Worm (Caenorhabditis elegans) whole organism, L1 larva: Measurements from ENCODE around the gene unc-6.
A peak's percentile ranks its signal among the peaks of the same experiment; 100 is the strongest.

ENCODE experiments used
- F16B12.6 ChIP-seq: fragments of 150-350 bp; optimal IDR thresholded peaks from 2 replicates; lab custom pipeline; 2014; ENCODE audit warnings: missing biosample characterization, missing genetic modification characterization
- aly-2 ChIP-seq: fragments of 150-350 bp; optimal IDR thresholded peaks from 2 replicates; lab custom pipeline; 2014; ENCODE audit warnings: missing biosample characterization, missing genetic modification characterization
- blmp-1 ChIP-seq: fragments of 150-350 bp; optimal IDR thresholded peaks from 2 replicates; lab custom pipeline; 2014; ENCODE audit warnings: missing biosample characterization, missing genetic modification characterization
- ceh-63 ChIP-seq: fragments of 200-800 bp; sonication (Bioruptor generic); optimal IDR thresholded peaks from 2 replicates; lab custom pipeline; 2018; ENCODE audit warnings: mild to moderate bottlenecking, missing genetic modification characterization, missing compliant biosample characterization
- ceh-8 ChIP-seq: fragments of 200-800 bp; sonication (Bioruptor generic); optimal IDR thresholded peaks from 2 replicates; lab custom pipeline; 2018; ENCODE audit warnings: mild to moderate bottlenecking, missing genetic modification characterization, moderate library complexity, missing compliant biosample characterization
- ceh-90 ChIP-seq: sonication (generic microtip); optimal IDR thresholded peaks from 2 replicates; lab custom pipeline; 2016; ENCODE audit warnings: missing genetic modification characterization, missing compliant biosample characterization
- ces-1 ChIP-seq: fragments of 150-350 bp; optimal IDR thresholded peaks from 2 replicates; lab custom pipeline; 2014; ENCODE audit warnings: missing biosample characterization, missing genetic modification reagents, missing genetic modification characterization
- dpl-1 ChIP-seq, 3 experiments: fragments of 150-350 bp in 2 of 3; sonication (generic microtip) in 1 of 3; optimal IDR thresholded peaks; 2 replicates each; lab custom pipeline; 2014 to 2017; ENCODE audit warnings: missing biosample characterization in 3 of 3, missing genetic modification characterization in 3 of 3, missing genetic modification reagents in 3 of 3
- dsc-1 ChIP-seq: sonication (generic microtip); optimal IDR thresholded peaks from 2 replicates; lab custom pipeline; 2016; ENCODE audit warnings: mild to moderate bottlenecking, missing genetic modification characterization, missing compliant biosample characterization
- efl-1 ChIP-seq, 4 experiments: fragments of 150-350 bp; optimal IDR thresholded peaks in 3 of 4; peaks in 1 of 4; 1 replicate in 1 of 4; 2 replicates in 3 of 4; lab custom pipeline; 2014; ENCODE audit warnings: missing biosample characterization in 2 of 4, missing genetic modification characterization in 2 of 4, missing genetic modification reagents in 2 of 4
- efl-3 ChIP-seq: fragments of 200-800 bp; sonication (Bioruptor generic); optimal IDR thresholded peaks from 2 replicates; lab custom pipeline; 2018; ENCODE audit warnings: mild to moderate bottlenecking, missing genetic modification characterization, missing compliant biosample characterization
- elt-2 ChIP-seq: sonication (generic microtip); optimal IDR thresholded peaks from 2 replicates; lab custom pipeline; 2016; ENCODE audit warnings: missing genetic modification characterization, mild to moderate bottlenecking, inconsistent platforms, missing compliant biosample characterization, missing genetic modification reagents
- elt-3 ChIP-seq, 6 experiments: fragments of 150-350 bp in 1 of 6; sonication (generic microtip); optimal IDR thresholded peaks; 2 replicates each; lab custom pipeline; 2017 to 2018; ENCODE audit warnings: missing biosample characterization in 6 of 6, missing genetic modification characterization in 6 of 6, inconsistent platforms in 1 of 6
- ets-5 ChIP-seq: fragments of 200-800 bp; sonication (Bioruptor generic); IDR thresholded peaks from 2 replicates; pipeline ENCODE4 v1.3.6; 2022; ENCODE audit warnings: missing genetic modification characterization, missing compliant biosample characterization
- fkh-10 ChIP-seq: sonication (generic microtip); optimal IDR thresholded peaks from 2 replicates; lab custom pipeline; 2017; ENCODE audit warnings: missing biosample characterization, missing genetic modification reagents, missing genetic modification characterization
- grh-1 ChIP-seq: fragments of 200-800 bp; sonication (Bioruptor generic); IDR thresholded peaks from 2 replicates; pipeline ENCODE4 v1.3.6; 2022; ENCODE audit warnings: missing genetic modification reagents, missing genetic modification characterization, missing compliant biosample characterization
- irx-1 ChIP-seq: sonication (generic microtip); optimal IDR thresholded peaks from 2 replicates; lab custom pipeline; 2016; ENCODE audit warnings: missing genetic modification characterization, missing compliant biosample characterization
- isw-1 ChIP-seq: fragments of 200-800 bp; sonication (Bioruptor generic); IDR thresholded peaks from 2 replicates; pipeline ENCODE4 v1.3.6; 2022; ENCODE audit warnings: missing genetic modification characterization, missing compliant biosample characterization
- lir-3 ChIP-seq: sonication (generic microtip); optimal IDR thresholded peaks from 2 replicates; lab custom pipeline; 2016; ENCODE audit warnings: mild to moderate bottlenecking, missing genetic modification characterization, moderate library complexity, missing compliant biosample characterization; ENCODE audit not compliant: poor library complexity
- mdl-1 ChIP-seq, 2 experiments: fragments of 150-350 bp; optimal IDR thresholded peaks; 2 replicates each; lab custom pipeline; 2014 to 2017; ENCODE audit warnings: missing biosample characterization in 2 of 2, missing genetic modification characterization in 2 of 2, inconsistent platforms in 1 of 2
- mef-2 ChIP-seq: fragments of 150-350 bp; optimal IDR thresholded peaks from 2 replicates; lab custom pipeline; 2014; ENCODE audit warnings: missing biosample characterization, missing genetic modification characterization
- mep-1 ChIP-seq: fragments of 150-350 bp; optimal IDR thresholded peaks from 2 replicates; lab custom pipeline; 2014; ENCODE audit warnings: missing biosample characterization, missing genetic modification characterization
- nhr-11 ChIP-seq: fragments of 150-350 bp; optimal IDR thresholded peaks from 2 replicates; lab custom pipeline; 2014; ENCODE audit warnings: missing biosample characterization, missing genetic modification characterization
- nhr-12 ChIP-seq: sonication (generic microtip); optimal IDR thresholded peaks from 2 replicates; lab custom pipeline; 2017; ENCODE audit warnings: missing biosample characterization, missing genetic modification characterization
- nhr-20 ChIP-seq: sonication (generic microtip); optimal IDR thresholded peaks from 2 replicates; lab custom pipeline; 2016; ENCODE audit warnings: mild to moderate bottlenecking, missing genetic modification characterization, missing compliant biosample characterization
- nhr-28 ChIP-seq: fragments of 150-350 bp; optimal IDR thresholded peaks from 2 replicates; lab custom pipeline; 2014; ENCODE audit warnings: missing biosample characterization, missing genetic modification characterization
- nhr-71 ChIP-seq: sonication (generic microtip); optimal IDR thresholded peaks from 2 replicates; lab custom pipeline; 2016; ENCODE audit warnings: mild to moderate bottlenecking, missing genetic modification characterization, moderate library complexity, missing compliant biosample characterization
- nhr-77 ChIP-seq: fragments of 150-350 bp; optimal IDR thresholded peaks from 2 replicates; lab custom pipeline; 2014; ENCODE audit warnings: missing biosample characterization, missing genetic modification characterization
- nhr-85 ChIP-seq: sonication (generic microtip); peaks from one replicate; lab custom pipeline; 2016; ENCODE audit warnings: missing genetic modification characterization, inconsistent platforms, missing compliant biosample characterization
- nhr-90 ChIP-seq: sonication (generic microtip); optimal IDR thresholded peaks from 2 replicates; lab custom pipeline; 2016; ENCODE audit warnings: mild to moderate bottlenecking, missing genetic modification characterization, missing compliant biosample characterization; ENCODE audit not compliant: poor library complexity
- snpc-4 ChIP-seq: fragments of 150-350 bp; optimal IDR thresholded peaks from 2 replicates; lab custom pipeline; 2014; ENCODE audit warnings: missing biosample characterization, missing genetic modification characterization
- snu-23 ChIP-seq: sonication (generic microtip); optimal IDR thresholded peaks from 2 replicates; lab custom pipeline; 2016; ENCODE audit warnings: missing genetic modification characterization, missing compliant biosample characterization
- sptf-1 ChIP-seq: fragments of 150-350 bp; optimal IDR thresholded peaks from 2 replicates; lab custom pipeline; 2014; ENCODE audit warnings: missing biosample characterization, missing genetic modification characterization
- sup-37 ChIP-seq: fragments of 200-800 bp; sonication (Bioruptor generic); optimal IDR thresholded peaks from 2 replicates; lab custom pipeline; 2018; ENCODE audit warnings: mild to moderate bottlenecking, missing genetic modification characterization, missing compliant biosample characterization
- swsn-7 ChIP-seq: sonication (generic microtip); optimal IDR thresholded peaks from 2 replicates; lab custom pipeline; 2016; ENCODE audit warnings: missing genetic modification characterization, missing compliant biosample characterization
- tbx-2 ChIP-seq: sonication (generic microtip); optimal IDR thresholded peaks from 2 replicates; lab custom pipeline; 2016; ENCODE audit warnings: missing genetic modification characterization, missing compliant biosample characterization
- unc-86 ChIP-seq: sonication (generic microtip); optimal IDR thresholded peaks from 2 replicates; lab custom pipeline; 2016; ENCODE audit warnings: missing genetic modification characterization, missing compliant biosample characterization
- unc-98 ChIP-seq: fragments of 200-800 bp; sonication (Bioruptor generic); IDR thresholded peaks from 2 replicates; pipeline ENCODE4 v1.3.6; 2022; ENCODE audit warnings: missing genetic modification characterization, missing compliant biosample characterization
- vab-15 ChIP-seq: sonication (generic microtip); optimal IDR thresholded peaks from 2 replicates; lab custom pipeline; 2017; ENCODE audit warnings: missing genotype, mild to moderate bottlenecking, missing genetic modification characterization, missing compliant biosample characterization
- xbp-1 ChIP-seq: sonication (generic microtip); optimal IDR thresholded peaks from 2 replicates; lab custom pipeline; 2016; ENCODE audit warnings: missing genetic modification characterization, missing compliant biosample characterization
- ztf-4 ChIP-seq: fragments of 150-350 bp; optimal IDR thresholded peaks from 2 replicates; lab custom pipeline; 2014; ENCODE audit warnings: missing biosample characterization, missing genetic modification characterization

The unc-6 gene

ce11 chrX:6840670-6841308 is 48.7 kb upstream of the unc-6 start, which contains the start of the genes glr-6 and asg-2 (continued):
- TF ChIP-seq dsc-1 (peak; percentile 64), mef-2 (tag; lab: Kevin White, UChicago) (no peak), ces-1 (GFP tag; lab: Kevin White, UChicago) (no peak), fkh-10 (GFP tag; lab: Kevin White, UChicago) (peak; percentile 12), ztf-4 (tag; lab: Kevin White, UChicago) (peak; percentile 10), swsn-7 (peak; percentile 83), nhr-11 (tag; lab: Kevin White, UChicago) (peak; percentile 32), unc-98 (no peak), sup-37 (GFP tag; lab: Kevin White, UChicago) (no peak), grh-1 (peak; percentile 40), irx-1 (tag; lab: Kevin White, UChicago) (peak; percentile 43), elt-2 (tag; lab: Kevin White, UChicago) (peak; percentile 27), elt-3 (tag; optimal IDR thresholded peaks at IDR 0.05; lab: Kevin White, UChicago) (peak in 3 of 6 experiments; percentile 26 to 70 (median 30)), snu-23 (peak; percentile 87), ceh-90 (tag; lab: Kevin White, UChicago) (no peak), ets-5 (no peak), nhr-71 (tag; lab: Kevin White, UChicago) (peak; percentile 90), snpc-4 (tag; lab: Kevin White, UChicago) (peak; percentile 28), isw-1 (GFP tag; lab: Robert Waterston, UW) (peak; percentile 46), F16B12.6 (tag; lab: Kevin White, UChicago) (peak; percentile 37), mdl-1 (tag; optimal IDR thresholded peaks at IDR 0.05; lab: Kevin White, UChicago) (peak in 1 of 2 experiments; percentile 84), aly-2 (no peak), ceh-8 (GFP tag; lab: Kevin White, UChicago) (no peak), nhr-28 (no peak), nhr-85 (tag; lab: Kevin White, UChicago) (peak; percentile 88), unc-86 (tag; lab: Kevin White, UChicago) (peak; percentile 44), nhr-77 (tag; lab: Kevin White, UChicago) (peak; percentile 86), vab-15 (tag; lab: Kevin White, UChicago) (no peak), efl-3 (no peak), nhr-12 (tag; lab: Kevin White, UChicago) (no peak), mep-1 (peak; percentile 91), ceh-63 (no peak), nhr-90 (tag; lab: Kevin White, UChicago) (peak; percentile 78), dpl-1 (GFP tag; optimal IDR thresholded peaks at IDR 0.05; lab: Kevin White, UChicago) (peak; percentile 67 to 79 (median 75)), xbp-1 (peak; percentile 93), sptf-1 (tag; lab: Kevin White, UChicago) (no peak)

DNA sequence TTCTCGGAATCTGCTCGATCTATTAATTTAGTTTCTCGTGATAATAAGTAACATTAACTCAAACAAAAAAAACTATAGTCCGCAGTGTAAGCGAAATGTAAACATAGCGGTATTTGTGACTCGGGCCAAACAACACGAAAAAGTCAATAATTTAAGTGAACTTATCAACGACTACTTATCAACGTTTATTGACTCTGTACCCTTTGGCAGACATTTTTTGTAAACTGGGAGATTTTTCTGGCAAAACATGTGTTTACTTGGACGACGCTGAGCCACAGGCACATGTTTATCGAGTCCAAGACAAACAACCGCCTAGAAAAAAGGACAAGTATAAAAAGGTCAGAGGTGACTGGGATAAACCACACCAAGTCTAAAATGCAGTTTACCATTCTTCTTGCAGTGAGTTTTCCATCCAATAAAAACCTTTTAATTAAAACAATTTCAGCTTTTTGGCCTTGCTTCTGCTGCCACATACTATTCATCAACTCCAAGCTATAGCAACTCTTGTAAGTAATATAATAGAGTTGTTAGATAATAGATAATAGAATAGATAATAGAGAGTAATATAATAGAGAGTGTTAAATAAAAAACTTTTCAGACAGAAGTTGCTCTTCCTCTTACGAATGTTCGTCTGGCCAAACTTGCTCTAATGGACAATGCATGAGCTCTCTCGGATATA is 44.9 kb upstream of the unc-6 start, which contains the start of gene C53B7.3:
Gene C53B7.3, plus strand, starts transcription at position 362 of the 679 bp plus-strand sequence.
- TF ChIP-seq nhr-20 (tag; lab: Kevin White, UChicago) (peak; percentile 13), blmp-1 (no peak), efl-1 (optimal IDR thresholded peaks at IDR 0.05; lab: Kevin White, UChicago) (no peak), efl-1 (GFP tag; optimal IDR thresholded peaks at IDR 0.05 in 1 of 2; lab: Kevin White, UChicago) (peak in 1 of 2 experiments; percentile 47), lir-3 (no peak), tbx-2 (tag; lab: Kevin White, UChicago) (peak; percentile 66), nhr-77 (tag; lab: Kevin White, UChicago) (peak; percentile 47)
